Worm (Caenorhabditis elegans) whole organism, late embryonic: ENCODE measurements around the gene fzo-1.
A peak's percentile ranks its signal among the peaks of the same experiment; 100 is the strongest.

ENCODE experiments used
- C38D4.7 ChIP-seq: fragments of 200-800 bp; sonication (Bioruptor generic); optimal IDR thresholded peaks from 2 replicates; lab custom pipeline; 2018; ENCODE audit warnings: mild to moderate bottlenecking, missing genetic modification characterization, moderate library complexity, missing compliant biosample characterization
- K02D7.2 ChIP-seq: sonication (generic microtip); optimal IDR thresholded peaks from 2 replicates; lab custom pipeline; 2017; ENCODE audit warnings: mild to moderate bottlenecking, missing genetic modification characterization, missing compliant biosample characterization
- K09A11.1 ChIP-seq: sonication (generic microtip); optimal IDR thresholded peaks from 2 replicates; lab custom pipeline; 2017; ENCODE audit warnings: antibody characterized with exemption, mild to moderate bottlenecking, missing genetic modification characterization, missing compliant biosample characterization; ENCODE audit not compliant: insufficient read depth
- T23F11.4 ChIP-seq: fragments of 200-800 bp; sonication (Bioruptor generic); optimal IDR thresholded peaks from 2 replicates; lab custom pipeline; 2018; ENCODE audit warnings: mild to moderate bottlenecking, missing genetic modification characterization, missing compliant biosample characterization
- ama-1 ChIP-seq: fragments of 150-350 bp; optimal IDR thresholded peaks from 2 replicates; lab custom pipeline; 2014
- ceh-14 ChIP-seq: sonication (generic microtip); optimal IDR thresholded peaks from 2 replicates; lab custom pipeline; 2016; ENCODE audit warnings: missing genotype, missing genetic modification characterization, missing compliant biosample characterization
- ceh-18 ChIP-seq: sonication (generic microtip); optimal IDR thresholded peaks from 2 replicates; lab custom pipeline; 2016; ENCODE audit warnings: missing genetic modification characterization, missing compliant biosample characterization
- ceh-31 ChIP-seq: sonication (generic microtip); optimal IDR thresholded peaks from 2 replicates; lab custom pipeline; 2016; ENCODE audit warnings: missing genetic modification characterization, missing compliant biosample characterization
- ceh-45 ChIP-seq: fragments of 200-800 bp; sonication (Bioruptor generic); IDR thresholded peaks from 2 replicates; pipeline ENCODE4 v1.3.6; 2022; ENCODE audit warnings: missing genetic modification reagents, missing genetic modification characterization, missing compliant biosample characterization
- ceh-48 ChIP-seq: sonication (generic microtip); optimal IDR thresholded peaks from 2 replicates; lab custom pipeline; 2016; ENCODE audit warnings: missing genetic modification characterization, inconsistent platforms, missing compliant biosample characterization
- ceh-9 ChIP-seq: sonication (generic microtip); optimal IDR thresholded peaks from 2 replicates; lab custom pipeline; 2016; ENCODE audit warnings: mild to moderate bottlenecking, missing genetic modification characterization, inconsistent platforms, missing compliant biosample characterization
- elt-2 ChIP-seq: sonication (generic microtip); optimal IDR thresholded peaks from 2 replicates; lab custom pipeline; 2016; ENCODE audit warnings: missing genetic modification reagents, missing genetic modification characterization, missing compliant biosample characterization
- fkh-10 ChIP-seq: fragments of 150-350 bp; optimal IDR thresholded peaks from 2 replicates; lab custom pipeline; 2014; ENCODE audit warnings: missing biosample characterization, missing genetic modification reagents, missing genetic modification characterization
- fkh-6 ChIP-seq: sonication (generic microtip); optimal IDR thresholded peaks from 2 replicates; lab custom pipeline; 2016; ENCODE audit warnings: missing genetic modification characterization, missing compliant biosample characterization
- hlh-13 ChIP-seq: fragments of 200-800 bp; sonication (Bioruptor generic); optimal IDR thresholded peaks from 2 replicates; lab custom pipeline; 2018; ENCODE audit warnings: mild to moderate bottlenecking, missing genetic modification characterization, missing compliant biosample characterization
- hlh-15 ChIP-seq: sonication (generic microtip); optimal IDR thresholded peaks from 2 replicates; lab custom pipeline; 2016; ENCODE audit warnings: missing genetic modification characterization, missing compliant biosample characterization
- hlh-8 ChIP-seq: sonication (generic microtip); optimal IDR thresholded peaks from 2 replicates; lab custom pipeline; 2016; ENCODE audit warnings: missing genotype, missing genetic modification characterization, missing compliant biosample characterization
- lim-6 ChIP-seq: sonication (generic microtip); optimal IDR thresholded peaks from 2 replicates; lab custom pipeline; 2016; ENCODE audit warnings: missing genetic modification characterization, missing compliant biosample characterization
- lin-11 ChIP-seq: fragments of 200-800 bp; sonication (Bioruptor generic); optimal IDR thresholded peaks from 2 replicates; lab custom pipeline; 2018; ENCODE audit warnings: mild to moderate bottlenecking, missing genetic modification characterization, missing compliant biosample characterization
- madf-2 ChIP-seq: sonication (generic microtip); optimal IDR thresholded peaks from 2 replicates; lab custom pipeline; 2017; ENCODE audit warnings: missing genetic modification characterization, missing compliant biosample characterization
- mec-3 ChIP-seq: sonication (generic microtip); optimal IDR thresholded peaks from 2 replicates; lab custom pipeline; 2016; ENCODE audit warnings: borderline replicate concordance, missing genetic modification characterization, missing compliant biosample characterization
- nfya-1 ChIP-seq: sonication (generic microtip); optimal IDR thresholded peaks from 2 replicates; lab custom pipeline; 2017; ENCODE audit warnings: missing genetic modification characterization, mild to moderate bottlenecking, missing compliant biosample characterization, antibody characterized with exemption, moderate library complexity
- nhr-232 ChIP-seq: sonication (generic microtip); optimal IDR thresholded peaks from 2 replicates; lab custom pipeline; 2016; ENCODE audit warnings: missing genetic modification characterization, missing compliant biosample characterization
- odd-2 ChIP-seq: sonication (generic microtip); optimal IDR thresholded peaks from 2 replicates; lab custom pipeline; 2017; ENCODE audit warnings: antibody characterized with exemption, mild to moderate bottlenecking, missing genetic modification characterization, missing compliant biosample characterization
- pha-4 ChIP-seq: fragments of 150-350 bp; optimal IDR thresholded peaks from 2 replicates; lab custom pipeline; 2018; ENCODE audit warnings: missing biosample characterization, missing genetic modification reagents, missing genetic modification characterization
- pqm-1 ChIP-seq: sonication (generic microtip); optimal IDR thresholded peaks from 2 replicates; lab custom pipeline; 2016; ENCODE audit warnings: missing genetic modification characterization, missing compliant biosample characterization
- rnt-1 ChIP-seq: sonication (generic microtip); optimal IDR thresholded peaks from 2 replicates; lab custom pipeline; 2016; ENCODE audit warnings: missing genetic modification characterization, missing compliant biosample characterization
- sox-4 ChIP-seq: sonication (generic microtip); optimal IDR thresholded peaks from 2 replicates; lab custom pipeline; 2017; ENCODE audit warnings: mild to moderate bottlenecking, missing genetic modification characterization, inconsistent platforms, missing compliant biosample characterization
- tbx-7 ChIP-seq: sonication (generic microtip); optimal IDR thresholded peaks from 2 replicates; lab custom pipeline; 2016; ENCODE audit warnings: missing genotype, missing genetic modification characterization, missing compliant biosample characterization
- ttx-3 ChIP-seq: sonication (generic microtip); optimal IDR thresholded peaks from 2 replicates; lab custom pipeline; 2016; ENCODE audit warnings: missing genetic modification reagents, missing genetic modification characterization, missing compliant biosample characterization
- unc-3 ChIP-seq, 2 experiments: fragments of 200-800 bp in 1 of 2; sonication (Bioruptor generic) in 1 of 2; sonication (generic microtip) in 1 of 2; conservative IDR thresholded peaks in 1 of 2; optimal IDR thresholded peaks in 1 of 2; 2 replicates each; pipeline versions ENCODE4 v1.3.6 to Lab custom; 2016 to 2022; ENCODE audit warnings: missing compliant biosample characterization in 2 of 2, missing genetic modification characterization in 2 of 2, missing genetic modification reagents in 1 of 2
- unc-55 ChIP-seq: sonication (generic microtip); optimal IDR thresholded peaks from 2 replicates; lab custom pipeline; 2017; ENCODE audit warnings: missing biosample characterization, missing genetic modification reagents, missing genetic modification characterization
- zip-5 ChIP-seq: sonication (generic microtip); optimal IDR thresholded peaks from 2 replicates; lab custom pipeline; 2016; ENCODE audit warnings: missing genetic modification characterization, missing compliant biosample characterization

fzo-1 gene

DNA sequence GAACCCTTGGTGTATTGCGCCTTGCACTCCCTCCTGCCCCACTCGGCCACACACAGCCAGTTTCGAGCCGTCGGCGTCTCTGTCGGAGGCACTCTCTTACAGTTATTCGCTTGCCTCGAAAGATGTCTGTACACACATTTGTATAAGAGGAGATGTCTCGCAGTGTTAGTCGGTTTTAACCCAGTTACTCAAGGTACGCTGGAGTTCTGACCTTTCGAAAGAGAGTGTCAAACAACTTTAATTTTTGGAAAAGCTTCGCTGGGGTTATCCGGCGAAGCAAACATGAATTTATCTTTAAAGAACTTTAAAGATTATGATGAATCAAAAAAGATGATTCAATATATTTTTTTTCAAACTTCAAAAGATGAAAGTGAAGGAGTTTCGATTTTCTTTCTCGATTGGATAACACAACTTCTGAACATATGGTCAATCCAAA is 8.7 kb upstream of the fzo-1 start (continued):
- peak; percentile 63 for TF ChIP-seq lin-11 (tag; lab: Kevin White, UChicago)
- TF ChIP-seq ceh-31 (tag; lab: Kevin White, UChicago): peak; percentile 95
- peak; percentile 76 for TF ChIP-seq hlh-8 (tag; lab: Kevin White, UChicago)
- no peak for TF ChIP-seq odd-2 (tag; lab: Kevin White, UChicago)
- peak; percentile 59 for TF ChIP-seq mec-3 (tag; lab: Kevin White, UChicago)
- peak; percentile 17 for TF ChIP-seq hlh-13 (GFP tag; lab: Kevin White, UChicago)
- TF ChIP-seq lim-6 (tag; lab: Kevin White, UChicago): peak; percentile 77
- peak; percentile 81 for TF ChIP-seq sox-4 (tag; lab: Kevin White, UChicago)
- TF ChIP-seq unc-3 (GFP tag; conservative IDR thresholded peaks at IDR 0.05; lab: Robert Waterston, UW): peak; percentile 53; the same call in 1 of the 2 replicates
- peak; percentile 85 for TF ChIP-seq unc-3 (tag; optimal IDR thresholded peaks at IDR 0.05; lab: Kevin White, UChicago)
- TF ChIP-seq fkh-10 (GFP tag; lab: Kevin White, UChicago): peak; percentile 73
- TF ChIP-seq ttx-3: peak; percentile 70
- peak; percentile 65 for TF ChIP-seq hlh-15 (tag; lab: Kevin White, UChicago)
- peak; percentile 79 for TF ChIP-seq unc-55
- peak; percentile 87 for TF ChIP-seq T23F11.4 (GFP tag; lab: Kevin White, UChicago)
- TF ChIP-seq rnt-1 (tag; lab: Kevin White, UChicago): peak; percentile 86
- peak; percentile 41 for TF ChIP-seq ceh-48

DNA sequence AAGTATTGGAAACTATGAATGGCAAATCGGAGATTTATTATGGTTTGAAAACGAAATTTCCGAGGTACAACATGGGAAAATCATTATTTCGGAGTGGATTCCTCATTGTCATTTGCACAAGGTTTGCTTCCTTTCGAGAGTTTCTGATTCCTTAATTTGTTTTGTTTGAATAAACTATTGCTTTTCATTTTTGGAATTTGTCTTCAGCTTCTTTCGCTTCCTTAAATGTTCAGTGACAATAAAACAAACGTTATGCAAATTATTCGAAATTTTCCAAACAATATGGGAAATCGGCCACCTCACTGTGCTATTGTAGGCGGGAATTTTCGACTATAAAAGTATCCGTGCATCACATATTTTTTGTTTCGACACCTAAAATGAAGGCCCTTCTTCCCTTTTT is 5.9 kb upstream of the fzo-1 start, which contains the start of gene nep-25:
TSS of gene nep-25 (plus strand) at position 375 of the 400 bp plus-strand sequence.
- TF ChIP-seq ceh-45 (GFP tag; lab: Robert Waterston, UW): no peak
- TF ChIP-seq ceh-9 (tag; lab: Kevin White, UChicago): no peak
- TF ChIP-seq K09A11.1 (tag; lab: Kevin White, UChicago): no peak
- TF ChIP-seq ceh-14 (tag; lab: Kevin White, UChicago): no peak
- TF ChIP-seq ama-1: no peak
- no peak for TF ChIP-seq elt-2
- no peak for TF ChIP-seq K02D7.2 (tag; lab: Kevin White, UChicago)
- no peak for TF ChIP-seq nhr-232 (tag; lab: Kevin White, UChicago)
- TF ChIP-seq hlh-13 (GFP tag; lab: Kevin White, UChicago): no peak
- no peak for TF ChIP-seq tbx-7 (tag; lab: Kevin White, UChicago)

DNA sequence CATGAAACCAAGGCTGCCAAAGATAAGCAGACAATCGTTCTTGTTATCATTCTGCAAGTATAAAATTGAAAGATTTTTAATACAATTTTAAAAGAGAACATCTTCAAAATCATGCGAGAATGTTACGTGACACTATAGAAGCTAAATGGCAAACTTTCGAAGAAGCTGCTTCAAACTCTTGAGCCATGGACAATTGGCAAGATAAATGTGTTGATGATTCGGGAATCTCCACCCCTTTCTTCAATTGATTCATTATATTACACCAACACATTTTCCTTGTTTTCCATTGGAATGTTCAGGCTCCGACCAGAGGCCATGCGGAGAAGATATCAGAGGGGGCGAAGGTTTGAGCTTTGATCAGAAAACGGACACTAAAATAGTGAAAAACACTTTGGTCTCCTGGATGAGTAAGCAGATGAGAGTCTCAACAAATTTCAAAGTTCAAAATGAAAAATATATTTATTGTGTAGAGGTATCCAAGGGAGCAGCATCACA is 5.1 kb upstream of the fzo-1 start, which contains the start of gene lec-5:
TSS of gene lec-5 (minus strand) at position 51 of the 495 bp plus-strand sequence.
- TF ChIP-seq ceh-18 (tag; lab: Kevin White, UChicago) (peak; percentile 68), ama-1 (no peak), madf-2 (tag; lab: Kevin White, UChicago) (no peak), rnt-1 (tag; lab: Kevin White, UChicago) (peak; percentile 54), pqm-1 (no peak), ceh-31 (tag; lab: Kevin White, UChicago) (no peak)

DNA sequence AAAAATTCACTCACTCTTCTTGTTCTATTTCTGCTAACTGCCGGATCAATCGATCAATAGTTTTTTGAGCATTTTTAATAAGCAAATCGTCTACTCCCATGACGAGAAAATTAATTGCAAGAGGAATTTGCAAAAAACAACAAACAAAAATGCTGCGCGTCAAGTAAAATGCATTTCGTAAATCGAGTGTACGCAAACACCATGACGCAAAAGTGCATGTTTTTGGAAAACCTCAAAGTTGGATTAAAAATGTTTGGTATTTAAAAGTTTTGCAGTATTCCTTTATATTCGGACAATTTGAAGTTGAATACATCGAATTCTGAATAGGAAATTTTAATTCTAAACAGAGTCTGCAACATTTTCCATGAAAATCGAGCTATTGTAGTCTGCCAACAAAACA is 3.2 kb upstream of the fzo-1 start, which contains the start of gene ZK1248.19:
TSS of gene ZK1248.19 (minus strand) at position 188 of the 400 bp plus-strand sequence.
- TF ChIP-seq unc-55: no peak
- TF ChIP-seq C38D4.7 (GFP tag; lab: Kevin White, UChicago): no peak
- no peak for TF ChIP-seq pha-4 (tag; lab: Kevin White, UChicago)
- TF ChIP-seq fkh-6 (tag; lab: Kevin White, UChicago): no peak
- TF ChIP-seq nfya-1: peak; percentile 28

DNA sequence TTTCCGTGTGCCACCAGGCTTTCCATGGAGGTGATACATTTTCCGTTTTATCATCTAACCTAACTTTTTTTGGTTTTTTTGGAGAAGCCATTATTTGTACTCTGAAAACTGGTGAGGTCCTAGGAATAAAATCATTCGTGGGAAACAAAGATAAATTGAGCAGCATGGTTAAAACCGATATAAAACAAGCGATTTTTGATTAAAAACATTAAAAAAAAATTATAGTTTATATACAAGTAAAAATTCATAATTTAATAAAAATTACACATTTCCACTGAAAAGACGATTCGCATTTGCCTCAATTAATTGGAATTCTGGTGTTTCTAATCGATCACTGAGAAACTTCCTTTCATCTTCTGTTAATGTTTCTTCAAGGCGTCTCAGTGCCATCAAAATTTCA is 2.5 kb upstream of the fzo-1 start, which contains the start of gene ZK1248.15:
TSS of gene ZK1248.15 (minus strand) at position 101 of the 400 bp plus-strand sequence.
- TF ChIP-seq zip-5 (tag; lab: Kevin White, UChicago): no peak
